Worm (Caenorhabditis elegans) whole organism, midembryonic: ENCODE data around the gene apa-2.

Source experiments
- T22C8.4 ChIP-seq: fragments of 200-800 bp; sonication (Bioruptor generic); IDR thresholded peaks from 2 replicates; pipeline ENCODE4 v1.3.6; 2022; ENCODE audit warnings: missing genetic modification characterization, missing compliant biosample characterization
- cog-1 ChIP-seq: sonication (generic microtip); optimal IDR thresholded peaks from 2 replicates; lab custom pipeline; 2016; ENCODE audit warnings: missing genetic modification characterization, missing compliant biosample characterization
- klf-2 ChIP-seq: fragments of 200-800 bp; sonication (Bioruptor generic); conservative IDR thresholded peaks from 2 replicates; pipeline ENCODE4 v1.3.6; 2022; ENCODE audit warnings: missing genetic modification reagents, missing genetic modification characterization, missing compliant biosample characterization
- med-1 ChIP-seq: sonication (generic microtip); optimal IDR thresholded peaks from 2 replicates; lab custom pipeline; 2017; ENCODE audit warnings: missing genetic modification characterization, mild to moderate bottlenecking, missing compliant biosample characterization, antibody characterized with exemption, missing genetic modification reagents; ENCODE audit not compliant: insufficient read depth
- ref-1 ChIP-seq: fragments of 200-800 bp; sonication (Bioruptor generic); conservative IDR thresholded peaks from 2 replicates; pipeline ENCODE4 v1.3.6; 2022; ENCODE audit warnings: missing genetic modification reagents, missing genetic modification characterization, missing compliant biosample characterization
- tab-1 ChIP-seq: fragments of 200-800 bp; sonication (Bioruptor generic); IDR thresholded peaks from 2 replicates; pipeline ENCODE4 v1.3.6; 2022; ENCODE audit warnings: missing genetic modification characterization, missing compliant biosample characterization
- ztf-23 ChIP-seq: fragments of 200-800 bp; sonication (Bioruptor generic); IDR thresholded peaks from 2 replicates; pipeline ENCODE4 v1.3.6; 2022; ENCODE audit warnings: missing genetic modification reagents, missing genetic modification characterization, missing compliant biosample characterization

DNA sequence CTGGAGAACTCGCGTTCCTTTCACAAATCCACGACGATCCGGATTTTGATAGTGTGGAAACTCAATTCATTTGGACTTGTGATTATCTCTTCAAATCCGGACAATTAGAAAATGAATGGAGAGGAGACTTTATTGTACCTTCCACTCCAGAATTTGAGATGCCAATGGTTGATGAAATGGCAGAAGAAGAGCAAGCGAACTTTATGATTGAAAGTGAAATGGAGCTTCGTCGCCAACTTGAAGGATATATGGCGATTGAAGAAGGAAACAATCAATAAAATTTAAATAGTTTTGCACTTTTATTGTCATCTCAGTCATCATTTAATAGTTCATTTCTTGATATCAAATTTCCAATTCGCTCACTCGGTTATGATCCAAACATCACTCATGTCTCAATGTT lies 50.2 kb downstream of the apa-2 start:
- TF ChIP-seq ref-1 (GFP tag; lab: Robert Waterston, UW) (no peak), ztf-23 (GFP tag; lab: Robert Waterston, UW) (no peak), tab-1 (no peak), cog-1 (tag; lab: Kevin White, UChicago) (no peak), T22C8.4 (GFP tag; lab: Robert Waterston, UW) (no peak), med-1 (GFP tag; lab: Kevin White, UChicago) (no peak), klf-2 (GFP tag; lab: Robert Waterston, UW) (no peak)
